Worm (Caenorhabditis elegans): ENCODE measurements around the gene F36H5.17.

DNA sequence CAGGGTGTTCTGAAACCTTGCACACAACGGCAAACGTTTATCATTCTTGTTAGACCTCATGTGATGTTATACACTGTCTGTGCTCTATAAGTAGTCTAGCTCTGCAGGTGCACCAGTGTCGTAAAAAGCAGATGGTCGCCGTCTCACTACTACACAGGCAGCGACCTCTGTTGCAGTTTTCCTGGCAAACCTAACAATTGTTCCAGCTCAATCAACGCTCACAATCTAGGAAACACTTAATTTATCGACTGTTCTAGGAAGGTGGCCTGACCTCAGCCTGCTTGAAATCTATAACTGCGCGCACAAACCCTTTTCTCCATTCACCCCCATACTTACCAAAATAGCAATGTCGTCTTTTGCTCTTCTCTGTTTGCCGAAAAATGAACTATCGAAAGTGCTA lies 31.7 kb downstream of the F36H5.17 start, which contains the start of gene fbxb-11:
- TF ChIP-seq dsc-1 (tag; optimal IDR thresholded peaks at IDR 0.05) = no peak
- TF ChIP-seq unc-62 (GFP tag; optimal IDR thresholded peaks at IDR 0.05) = no peak
- no peak for TF ChIP-seq nhr-11 (tag; optimal IDR thresholded peaks at IDR 0.05)
- no peak for TF ChIP-seq fkh-10 (GFP tag; optimal IDR thresholded peaks at IDR 0.05)

All from whole organism, L1 larva.